Fruit fly (Drosophila melanogaster) whole organism, embryonic: ENCODE data around the gene in.

Experiments used
- Abd-B ChIP-seq: fragments of 200-800 bp; sonication (Bioruptor generic); optimal IDR thresholded peaks from 2 replicates; lab custom pipeline; 2018; ENCODE audit warnings: missing biosample characterization, mild to moderate bottlenecking, missing genetic modification characterization, moderate library complexity
- CG11085 ChIP-seq: fragments of 200-800 bp; sonication (Bioruptor generic); IDR thresholded peaks from 2 replicates; pipeline ENCODE4 v1.3.6; 2022; ENCODE audit warnings: missing biosample characterization, missing genetic modification characterization
- CG12155 ChIP-seq: fragments of 200-800 bp; sonication (Bioruptor generic); optimal IDR thresholded peaks from 3 replicates; lab custom pipeline; 2016; ENCODE audit warnings: missing biosample characterization, missing genetic modification characterization
- CG12299 ChIP-seq: fragments of 200-800 bp; sonication (Bioruptor generic); optimal IDR thresholded peaks from 2 replicates; lab custom pipeline; 2018; ENCODE audit warnings: missing biosample characterization, mild to moderate bottlenecking, missing genetic modification characterization
- CG14965 ChIP-seq: fragments of 200-800 bp; sonication (Bioruptor generic); optimal IDR thresholded peaks from 2 replicates; lab custom pipeline; 2016; ENCODE audit warnings: missing biosample characterization, missing genetic modification characterization, borderline replicate concordance
- CG1603 ChIP-seq: fragments of 200-800 bp; sonication (Bioruptor generic); optimal IDR thresholded peaks from 2 replicates; lab custom pipeline; 2019; ENCODE audit warnings: missing biosample characterization, mild to moderate bottlenecking, missing genetic modification characterization, moderate library complexity
- CG18599 ChIP-seq: fragments of 200-800 bp; sonication (Bioruptor generic); optimal IDR thresholded peaks from 3 replicates; lab custom pipeline; 2017; ENCODE audit warnings: missing biosample characterization, missing genetic modification characterization, mild to moderate bottlenecking, moderate library complexity, missing genetic modification reagents
- CG2129 ChIP-seq: fragments of 200-800 bp; sonication (Bioruptor generic); IDR thresholded peaks from 2 replicates; pipeline ENCODE4 v1.3.6; 2022; ENCODE audit warnings: missing biosample characterization, missing genetic modification characterization; ENCODE audit not compliant: partially characterized antibody
- CG2199 ChIP-seq: fragments of 200-800 bp; sonication (Bioruptor generic); IDR thresholded peaks from 3 replicates; pipeline ENCODE4 v1.3.6; 2022; ENCODE audit warnings: missing biosample characterization, missing genetic modification characterization
- CG2678 ChIP-seq: fragments of 200-800 bp; sonication (Bioruptor generic); optimal IDR thresholded peaks from 3 replicates; lab custom pipeline; 2019; ENCODE audit warnings: missing biosample characterization, mild to moderate bottlenecking, missing genetic modification characterization, moderate library complexity
- CG30431 ChIP-seq: fragments of 200-800 bp; sonication (Bioruptor generic); optimal IDR thresholded peaks from 2 replicates; lab custom pipeline; 2017; ENCODE audit warnings: missing biosample characterization, missing genetic modification characterization
- CG31365 ChIP-seq: fragments of 200-800 bp; sonication (Bioruptor generic); optimal IDR thresholded peaks from 2 replicates; lab custom pipeline; 2018; ENCODE audit warnings: missing biosample characterization, mild to moderate bottlenecking, missing genetic modification characterization
- CG32772 ChIP-seq: fragments of 200-800 bp; sonication (Bioruptor generic); IDR thresholded peaks from 2 replicates; pipeline ENCODE4 v1.3.6; 2022; ENCODE audit warnings: missing biosample characterization, missing genetic modification characterization
- CG5953 ChIP-seq: fragments of 200-800 bp; sonication (Bioruptor generic); IDR thresholded peaks from 2 replicates; pipeline ENCODE4 v1.3.6; 2022; ENCODE audit warnings: missing biosample characterization, missing genetic modification characterization
- CG7357 ChIP-seq: fragments of 200-800 bp; sonication (Bioruptor generic); IDR thresholded peaks from 3 replicates; pipeline ENCODE4 v1.3.6; 2022; ENCODE audit warnings: missing biosample characterization, missing genetic modification characterization
- CG7987 ChIP-seq: fragments of 200-800 bp; sonication (Bioruptor generic); optimal IDR thresholded peaks from 2 replicates; lab custom pipeline; 2018; ENCODE audit warnings: missing biosample characterization, mild to moderate bottlenecking, missing genetic modification characterization, moderate library complexity
- CG8359 ChIP-seq: fragments of 200-800 bp; sonication (Bioruptor generic); optimal IDR thresholded peaks from 2 replicates; lab custom pipeline; 2017; ENCODE audit warnings: missing biosample characterization, mild to moderate bottlenecking, missing genetic modification characterization, borderline replicate concordance
- CHES-1-like ChIP-seq: fragments of 200-800 bp; sonication (Bioruptor generic); optimal IDR thresholded peaks from 2 replicates; lab custom pipeline; 2016; ENCODE audit warnings: missing biosample characterization, missing genetic modification characterization
- CTCF ChIP-seq: fragments of 200-800 bp; sonication (Bioruptor generic); optimal IDR thresholded peaks from 2 replicates; lab custom pipeline; 2017; ENCODE audit warnings: missing biosample characterization, mild to moderate bottlenecking, missing genetic modification characterization, moderate library complexity
- CkIIα-i1 ChIP-seq: fragments of 200-800 bp; sonication (Bioruptor generic); IDR thresholded peaks from 2 replicates; pipeline ENCODE4 v1.3.6; 2022; ENCODE audit warnings: missing biosample characterization, missing genetic modification characterization
- Doc3 ChIP-seq: fragments of 200-800 bp; sonication (Bioruptor generic); IDR thresholded peaks from 3 replicates; pipeline ENCODE4 v1.3.6; 2022; ENCODE audit warnings: missing biosample characterization, missing genetic modification characterization; ENCODE audit not compliant: partially characterized antibody
- E2f2 ChIP-seq: fragments of 200-800 bp; sonication (Bioruptor generic); IDR thresholded peaks from 2 replicates; pipeline ENCODE4 v1.3.6; 2022; ENCODE audit warnings: missing biosample characterization, missing genetic modification characterization
- Hsf ChIP-seq: fragments of 200-800 bp; sonication (Bioruptor generic); optimal IDR thresholded peaks from 3 replicates; lab custom pipeline; 2016; ENCODE audit warnings: missing biosample characterization, missing genetic modification characterization
- MESR4 ChIP-seq: fragments of 200-800 bp; sonication (Bioruptor generic); optimal IDR thresholded peaks from 2 replicates; lab custom pipeline; 2018; ENCODE audit warnings: missing biosample characterization, mild to moderate bottlenecking, missing genetic modification characterization, moderate library complexity
- Med ChIP-seq: fragments of 200-800 bp; sonication (Bioruptor generic); peaks from one replicate; lab custom pipeline; 2016; ENCODE audit warnings: missing biosample characterization, missing genetic modification characterization, mild to moderate bottlenecking, inconsistent platforms, moderate library complexity
- Nf-YC ChIP-seq: fragments of 200-800 bp; optimal IDR thresholded peaks from 3 replicates; lab custom pipeline; 2019; ENCODE audit warnings: missing biosample characterization, mild to moderate bottlenecking, missing genetic modification characterization, moderate library complexity
- Sox100B ChIP-seq: fragments of 200-800 bp; sonication (Bioruptor generic); optimal IDR thresholded peaks from 3 replicates; lab custom pipeline; 2018; ENCODE audit warnings: missing biosample characterization, mild to moderate bottlenecking, missing genetic modification characterization
- Sry-δ ChIP-seq: fragments of 200-800 bp; sonication (Bioruptor generic); optimal IDR thresholded peaks from 2 replicates; lab custom pipeline; 2016; ENCODE audit warnings: missing biosample characterization, missing genetic modification characterization
- Taf1 ChIP-seq: fragments of 200-800 bp; sonication (Bioruptor generic); IDR thresholded peaks from 2 replicates; pipeline ENCODE4 v1.3.6; 2022; ENCODE audit warnings: missing biosample characterization, missing genetic modification characterization
- Usf ChIP-seq: fragments of 200-800 bp; sonication (Bioruptor generic); optimal IDR thresholded peaks from 2 replicates; lab custom pipeline; 2017; ENCODE audit warnings: missing genotype, missing biosample characterization, missing genetic modification characterization
- Vsx1 ChIP-seq: fragments of 200-800 bp; sonication (Bioruptor generic); optimal IDR thresholded peaks from 2 replicates; lab custom pipeline; 2017; ENCODE audit warnings: missing biosample characterization, mild to moderate bottlenecking, missing genetic modification characterization, missing genetic modification reagents
- ato ChIP-seq: fragments of 200-800 bp; sonication (Bioruptor generic); IDR thresholded peaks from 2 replicates; pipeline ENCODE4 v1.3.6; 2022; ENCODE audit warnings: missing biosample characterization, missing genetic modification characterization; ENCODE audit not compliant: partially characterized antibody
- bab2 ChIP-seq: fragments of 200-800 bp; sonication (Bioruptor generic); optimal IDR thresholded peaks from 2 replicates; lab custom pipeline; 2016; ENCODE audit warnings: missing biosample characterization, missing genetic modification characterization
- fd96Cb ChIP-seq: fragments of 200-800 bp; sonication (Bioruptor generic); optimal IDR thresholded peaks from 2 replicates; lab custom pipeline; 2018; ENCODE audit warnings: missing biosample characterization, mild to moderate bottlenecking, missing genetic modification characterization, moderate library complexity
- gce ChIP-seq: fragments of 200-800 bp; sonication (Bioruptor generic); IDR thresholded peaks from 3 replicates; pipeline ENCODE4 v1.3.6; 2022; ENCODE audit warnings: missing biosample characterization, missing genetic modification characterization
- gcm ChIP-seq: fragments of 200-800 bp; sonication (Bioruptor generic); optimal IDR thresholded peaks from 2 replicates; lab custom pipeline; 2019; ENCODE audit warnings: missing biosample characterization, mild to moderate bottlenecking, missing genetic modification characterization, moderate library complexity
- hb ChIP-seq: fragments of 200-800 bp; sonication (Bioruptor generic); IDR thresholded peaks from 3 replicates; pipeline ENCODE4 v1.3.6; 2022; ENCODE audit warnings: missing biosample characterization, missing genetic modification characterization; ENCODE audit not compliant: partially characterized antibody
- hth ChIP-seq: fragments of >200 bp; optimal IDR thresholded peaks from 2 replicates; lab custom pipeline; 2017; ENCODE audit warnings: inconsistent platforms
- knrl ChIP-seq: fragments of 200-800 bp; sonication (Bioruptor generic); IDR thresholded peaks from 3 replicates; pipeline ENCODE4 v1.3.6; 2022; ENCODE audit warnings: missing biosample characterization, missing genetic modification characterization; ENCODE audit not compliant: partially characterized antibody
- lola ChIP-seq, 3 experiments: fragments of >200 bp in 2 of 3; fragments of 200-800 bp in 1 of 3; sonication (Bioruptor generic) in 1 of 3; optimal IDR thresholded peaks; 2 replicates each; lab custom pipeline; 2017 to 2019; ENCODE audit warnings: missing biosample characterization in 3 of 3, missing genetic modification characterization in 3 of 3, mild to moderate bottlenecking in 1 of 3, moderate library complexity in 1 of 3
- oc ChIP-seq: fragments of 200-800 bp; sonication (Bioruptor generic); optimal IDR thresholded peaks from 2 replicates; lab custom pipeline; 2018; ENCODE audit warnings: missing biosample characterization, mild to moderate bottlenecking, missing genetic modification characterization, moderate library complexity
- rib ChIP-seq: fragments of 200-800 bp; sonication (Bioruptor generic); IDR thresholded peaks from 2 replicates; pipeline ENCODE4 v1.3.6; 2022; ENCODE audit warnings: missing biosample characterization, missing genetic modification characterization
- slou ChIP-seq: fragments of 200-800 bp; sonication (Bioruptor generic); optimal IDR thresholded peaks from 3 replicates; lab custom pipeline; 2016; ENCODE audit warnings: missing biosample characterization, missing genetic modification characterization
- so ChIP-seq: fragments of 200-800 bp; sonication (Bioruptor generic); IDR thresholded peaks from 3 replicates; pipeline ENCODE4 v1.3.6; 2022; ENCODE audit warnings: missing biosample characterization, missing genetic modification characterization
- stwl ChIP-seq: fragments of 200-800 bp; sonication (Bioruptor generic); optimal IDR thresholded peaks from 3 replicates; lab custom pipeline; 2018; ENCODE audit warnings: missing biosample characterization, mild to moderate bottlenecking, missing genetic modification characterization, moderate library complexity
- trh ChIP-seq: fragments of 200-800 bp; sonication (Bioruptor generic); optimal IDR thresholded peaks from 2 replicates; lab custom pipeline; 2016; ENCODE audit warnings: missing biosample characterization, missing genetic modification characterization
- unpg ChIP-seq: fragments of 200-800 bp; sonication (Bioruptor generic); optimal IDR thresholded peaks from 3 replicates; lab custom pipeline; 2018; ENCODE audit warnings: missing biosample characterization, mild to moderate bottlenecking, missing genetic modification characterization, moderate library complexity
- zfh2 ChIP-seq: fragments of 200-800 bp; sonication (Bioruptor generic); optimal IDR thresholded peaks from 2 replicates; lab custom pipeline; 2016; ENCODE audit warnings: missing biosample characterization, missing genetic modification characterization

The in gene

dm6 chr3L:20405971-20406948 is 39.3 kb downstream of the in start (continued):
- TF ChIP-seq CG2199 (GFP tag; lab: Robert Waterston, UW): peak; percentile 83; the same call in 2 of the 3 replicates
- no peak for TF ChIP-seq ato
- TF ChIP-seq CG12299 (tag; lab: Kevin White, UChicago): peak; percentile 34
- no peak for TF ChIP-seq CG7357
- TF ChIP-seq CHES-1-like (GFP tag; lab: Kevin White, UChicago): no peak
- TF ChIP-seq MESR4 (GFP tag; lab: Kevin White, UChicago): no peak
- no peak for TF ChIP-seq hth
- TF ChIP-seq rib (GFP tag; lab: Robert Waterston, UW): 0 out of 2 replicates have a peak, but pooled peaks have one; percentile 13
- TF ChIP-seq slou: no peak
- TF ChIP-seq zfh2: no peak
- no peak for TF ChIP-seq CG2129
- no peak for TF ChIP-seq trh (GFP tag; lab: Kevin White, UChicago)
- peak; percentile 61 for TF ChIP-seq CG7987 (GFP tag; lab: Kevin White, UChicago)
- TF ChIP-seq CG11085 (GFP tag; lab: Robert Waterston, UW): no peak
- TF ChIP-seq Usf: no peak
- TF ChIP-seq E2f2 (GFP tag; lab: Robert Waterston, UW): peak; percentile 26; the same call in 1 of the 2 replicates
- TF ChIP-seq CG12155 (GFP tag; lab: Kevin White, UChicago): no peak
- TF ChIP-seq hb (GFP tag; lab: Robert Waterston, UW): no peak
- peak in 1 of 3 experiments; percentile 64 for TF ChIP-seq lola (GFP tag; optimal IDR thresholded peaks at IDR 0.05; lab: Kevin White, UChicago)
- no peak for TF ChIP-seq CG8359 (GFP tag; lab: Kevin White, UChicago)
- TF ChIP-seq Sry-δ: no peak
- TF ChIP-seq CkIIα-i1 (GFP tag; lab: Robert Waterston, UW): no peak
- TF ChIP-seq CG30431 (GFP tag; lab: Kevin White, UChicago): no peak
- TF ChIP-seq knrl (GFP tag; lab: Robert Waterston, UW): no peak
- TF ChIP-seq Med: peak; percentile 4
- no peak for TF ChIP-seq CG32772 (GFP tag; lab: Robert Waterston, UW)
- peak; percentile 24 for TF ChIP-seq gcm (GFP tag; lab: Kevin White, UChicago)
- no peak for TF ChIP-seq Hsf
- TF ChIP-seq bab2 (GFP tag; lab: Kevin White, UChicago): no peak
- TF ChIP-seq Nf-YC (tag; lab: Kevin White, UChicago): peak; percentile 21
- no peak for TF ChIP-seq stwl (tag; lab: Kevin White, UChicago)
- TF ChIP-seq CG5953: no peak
- TF ChIP-seq Sox100B (GFP tag; lab: Kevin White, UChicago): peak; percentile 29
- TF ChIP-seq Vsx1 (GFP tag; lab: Kevin White, UChicago): peak; percentile 72
- TF ChIP-seq CG2678 (tag; lab: Kevin White, UChicago): peak; percentile 49
- TF ChIP-seq fd96Cb (tag; lab: Kevin White, UChicago): no peak
- TF ChIP-seq so (GFP tag; lab: Robert Waterston, UW): no peak
- no peak for TF ChIP-seq oc (tag; lab: Kevin White, UChicago)
- peak; percentile 0 for TF ChIP-seq CG18599 (GFP tag; lab: Kevin White, UChicago)
- TF ChIP-seq CG14965 (GFP tag; lab: Kevin White, UChicago): no peak
- peak; percentile 55 for TF ChIP-seq CTCF
- no peak for TF ChIP-seq gce (GFP tag; lab: Robert Waterston, UW)
- no peak for TF ChIP-seq CG31365
- peak; percentile 45 for TF ChIP-seq unpg (GFP tag; lab: Kevin White, UChicago)
- TF ChIP-seq Doc3 (GFP tag; lab: Robert Waterston, UW): no peak
- no peak for TF ChIP-seq Abd-B (GFP tag; lab: Kevin White, UChicago)
- peak; percentile 9 for TF ChIP-seq CG1603 (tag; lab: Kevin White, UChicago)
- TF ChIP-seq Taf1 (GFP tag; lab: Robert Waterston, UW): no peak
